Worm (Caenorhabditis elegans) whole organism, L4 larva: Measurements from ENCODE around the gene Y53G8AM.8.

Experiments
- R02D3.7 ChIP-seq: fragments of 150-350 bp; sonication (generic microtip); optimal IDR thresholded peaks from 3 replicates; lab custom pipeline; 2014; ENCODE audit warnings: missing biosample characterization, missing genetic modification characterization
- aly-2 ChIP-seq: sonication (generic microtip); optimal IDR thresholded peaks from 2 replicates; lab custom pipeline; 2018; ENCODE audit warnings: missing biosample characterization, missing genetic modification characterization
- ceh-28 ChIP-seq: fragments of 150-350 bp; optimal IDR thresholded peaks from 2 replicates; lab custom pipeline; 2014; ENCODE audit warnings: missing biosample characterization, missing genetic modification reagents, missing genetic modification characterization
- ces-1 ChIP-seq: fragments of 150-350 bp; sonication (generic microtip); optimal IDR thresholded peaks from 4 replicates; lab custom pipeline; 2014; ENCODE audit warnings: missing biosample characterization, missing genetic modification reagents, missing genetic modification characterization
- egl-27 ChIP-seq: sonication (generic microtip); optimal IDR thresholded peaks from 3 replicates; lab custom pipeline; 2017; ENCODE audit warnings: missing biosample characterization, missing genetic modification reagents, missing genetic modification characterization
- fkh-10 ChIP-seq: fragments of 150-350 bp; optimal IDR thresholded peaks from 2 replicates; lab custom pipeline; 2014; ENCODE audit warnings: missing biosample characterization, missing genetic modification reagents, missing genetic modification characterization
- fos-1 ChIP-seq: fragments of 150-350 bp; optimal IDR thresholded peaks from 2 replicates; lab custom pipeline; 2014; ENCODE audit warnings: missing biosample characterization, missing genetic modification characterization
- hlh-30 ChIP-seq: sonication (generic microtip); optimal IDR thresholded peaks from 2 replicates; lab custom pipeline; 2017; ENCODE audit warnings: antibody characterized with exemption, mild to moderate bottlenecking, missing genetic modification characterization, missing compliant biosample characterization; ENCODE audit not compliant: insufficient read depth
- lir-3 ChIP-seq: sonication (generic microtip); optimal IDR thresholded peaks from 2 replicates; lab custom pipeline; 2016; ENCODE audit warnings: mild to moderate bottlenecking, missing genetic modification characterization, missing compliant biosample characterization
- nhr-10 ChIP-seq: fragments of 150-350 bp; optimal IDR thresholded peaks from 2 replicates; lab custom pipeline; 2014; ENCODE audit warnings: missing biosample characterization, missing genetic modification characterization
- nhr-237 ChIP-seq: sonication (generic microtip); optimal IDR thresholded peaks from 2 replicates; lab custom pipeline; 2017; ENCODE audit warnings: missing biosample characterization, missing genetic modification characterization
- nhr-77 ChIP-seq: fragments of 150-350 bp; optimal IDR thresholded peaks from 2 replicates; lab custom pipeline; 2014; ENCODE audit warnings: missing biosample characterization, missing genetic modification characterization
- pha-4 ChIP-seq, 2 experiments: fragments of 150-350 bp in 1 of 2; fragments of 200-800 bp in 1 of 2; sonication (Bioruptor generic) in 1 of 2; IDR thresholded peaks in 1 of 2; optimal IDR thresholded peaks in 1 of 2; 2 replicates each; pipeline versions ENCODE4 v1.3.6 to Lab custom; 2014 to 2022; ENCODE audit warnings: missing genetic modification characterization in 2 of 2, missing genetic modification reagents in 2 of 2, missing biosample characterization in 1 of 2, missing compliant biosample characterization in 1 of 2
- snpc-4 ChIP-seq: fragments of 150-350 bp; optimal IDR thresholded peaks from 2 replicates; lab custom pipeline; 2014; ENCODE audit warnings: missing biosample characterization, missing genetic modification characterization

DNA sequence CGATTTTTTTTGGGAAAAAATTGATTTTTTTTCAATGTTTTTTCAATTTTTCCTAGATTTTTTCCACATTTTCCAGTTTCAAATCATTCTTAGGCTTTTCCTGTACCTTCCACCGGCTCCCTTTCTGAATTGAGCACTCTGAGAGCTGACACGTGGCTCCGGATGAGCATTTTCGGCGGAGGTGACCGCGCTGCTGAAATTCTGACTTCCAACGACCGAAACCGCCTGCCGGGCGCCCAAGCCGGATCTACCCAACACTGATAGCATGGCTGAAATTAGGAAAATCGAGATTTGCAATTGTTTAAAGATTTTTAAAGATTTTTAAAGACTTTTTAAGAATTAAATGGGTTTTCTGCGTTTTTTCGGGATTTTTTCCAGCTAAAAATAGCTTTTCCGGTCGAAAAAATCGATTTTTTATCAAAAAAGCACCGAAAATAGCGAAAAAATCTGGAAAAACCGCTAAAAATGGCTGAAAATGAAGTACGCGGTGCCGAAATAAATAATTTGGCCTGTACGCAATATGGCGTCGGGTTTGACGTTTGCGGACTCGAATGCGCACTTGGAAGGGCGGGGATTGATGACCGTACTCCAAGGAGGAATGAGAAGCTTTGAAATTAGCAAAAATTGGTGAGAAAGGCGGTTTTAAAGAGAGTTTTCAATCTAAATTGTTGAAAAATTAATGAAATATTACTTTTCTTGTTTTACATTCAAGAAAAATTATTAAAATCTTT is 30.0 kb downstream of the Y53G8AM.8 start, which contains the start of gene nduf-9:
- TF ChIP-seq nhr-237 (no peak), snpc-4 (no peak), lir-3 (tag; lab: Kevin White, UChicago) (no peak), pha-4 (GFP tag; IDR thresholded peaks at IDR 0.05; lab: Robert Waterston, UW) (no peak), pha-4 (tag; optimal IDR thresholded peaks at IDR 0.05; lab: Kevin White, UChicago) (no peak), ces-1 (no peak), fkh-10 (GFP tag; lab: Kevin White, UChicago) (no peak), hlh-30 (peak; percentile 11), aly-2 (no peak), egl-27 (tag; lab: Kevin White, UChicago) (no peak), nhr-10 (no peak), nhr-77 (tag; lab: Kevin White, UChicago) (no peak), fos-1 (tag; lab: Kevin White, UChicago) (no peak), ceh-28 (tag; lab: Kevin White, UChicago) (no peak), R02D3.7 (no peak)
